Worm (Caenorhabditis elegans): ENCODE data around the gene Y17G9B.4.

ce11 chrIV:4703911-4704310 lies 48.0 kb upstream of the Y17G9B.4 start, which contains the start of gene ogdh-1:
- TF ChIP-seq him-1 (tag; optimal IDR thresholded peaks at IDR 0.05) (no peak), dao-5 (tag; optimal IDR thresholded peaks at IDR 0.05) (no peak)

Data from whole organism, L4/young adult.